Fruit fly (Drosophila melanogaster) whole organism, embryonic: ENCODE data around the gene RpS30.

Source experiments
- B-H2 ChIP-seq: fragments of 200-800 bp; sonication (Bioruptor generic); optimal IDR thresholded peaks from 2 replicates; lab custom pipeline; 2018; ENCODE audit warnings: missing biosample characterization, mild to moderate bottlenecking, missing genetic modification characterization
- Bgb ChIP-seq: fragments of 200-800 bp; sonication (Bioruptor generic); IDR thresholded peaks from 2 replicates; pipeline ENCODE4 v1.3.6; 2022; ENCODE audit warnings: missing biosample characterization, missing genetic modification characterization; ENCODE audit not compliant: partially characterized antibody
- CG10209 ChIP-seq: fragments of 200-800 bp; sonication (Bioruptor generic); optimal IDR thresholded peaks from 3 replicates; lab custom pipeline; 2017; ENCODE audit warnings: missing biosample characterization, mild to moderate bottlenecking, missing genetic modification characterization, missing genetic modification reagents
- CG10959 ChIP-seq: fragments of 200-800 bp; sonication (Bioruptor generic); IDR thresholded peaks from 2 replicates; pipeline ENCODE4 v1.3.6; 2022; ENCODE audit warnings: missing biosample characterization, missing genetic modification characterization
- CG10979 ChIP-seq: fragments of 200-800 bp; sonication (Bioruptor generic); optimal IDR thresholded peaks from 2 replicates; lab custom pipeline; 2018; ENCODE audit warnings: missing biosample characterization, mild to moderate bottlenecking, missing genetic modification characterization, moderate library complexity
- CG13123 ChIP-seq: fragments of 200-800 bp; sonication (Bioruptor generic); optimal IDR thresholded peaks from 2 replicates; lab custom pipeline; 2016; ENCODE audit warnings: missing biosample characterization, missing genetic modification characterization
- CG1602 ChIP-seq: fragments of 200-800 bp; sonication (Bioruptor generic); optimal IDR thresholded peaks from 3 replicates; lab custom pipeline; 2016; ENCODE audit warnings: missing biosample characterization, missing genetic modification characterization
- CG16779 ChIP-seq: fragments of 200-800 bp; sonication (Bioruptor generic); IDR thresholded peaks from 2 replicates; pipeline ENCODE4 v1.3.6; 2022; ENCODE audit warnings: missing biosample characterization, missing genetic modification characterization
- CG17612 ChIP-seq: fragments of 200-800 bp; sonication (Bioruptor generic); IDR thresholded peaks from 2 replicates; pipeline ENCODE4 v1.3.6; 2022; ENCODE audit warnings: missing biosample characterization, missing genetic modification characterization
- CG18262 ChIP-seq: fragments of 200-800 bp; optimal IDR thresholded peaks from 3 replicates; lab custom pipeline; 2019; ENCODE audit warnings: missing biosample characterization, mild to moderate bottlenecking, missing genetic modification characterization, moderate library complexity
- CG30020 ChIP-seq: fragments of 200-800 bp; optimal IDR thresholded peaks from 2 replicates; lab custom pipeline; 2019; ENCODE audit warnings: missing biosample characterization, mild to moderate bottlenecking, missing genetic modification characterization, moderate library complexity
- CG34376 ChIP-seq: fragments of 200-800 bp; sonication (Bioruptor generic); optimal IDR thresholded peaks from 2 replicates; lab custom pipeline; 2018; ENCODE audit warnings: missing biosample characterization, mild to moderate bottlenecking, missing genetic modification characterization
- CG3847 ChIP-seq: fragments of 200-800 bp; sonication (Bioruptor generic); IDR thresholded peaks from 2 replicates; pipeline ENCODE4 v1.3.6; 2022; ENCODE audit warnings: missing biosample characterization, missing genetic modification characterization
- CG4424 ChIP-seq: fragments of 200-800 bp; sonication (Bioruptor generic); optimal IDR thresholded peaks from 3 replicates; lab custom pipeline; 2016; ENCODE audit warnings: missing biosample characterization, missing genetic modification characterization
- CG6791 ChIP-seq: fragments of 200-800 bp; sonication (Bioruptor generic); IDR thresholded peaks from 3 replicates; pipeline ENCODE4 v1.3.6; 2022; ENCODE audit warnings: missing biosample characterization, missing genetic modification characterization; ENCODE audit not compliant: partially characterized antibody
- CG9817 ChIP-seq: fragments of 200-800 bp; sonication (Bioruptor generic); optimal IDR thresholded peaks from 2 replicates; lab custom pipeline; 2018; ENCODE audit warnings: missing biosample characterization, mild to moderate bottlenecking, missing genetic modification characterization, moderate library complexity
- CHES-1-like ChIP-seq: fragments of 200-800 bp; sonication (Bioruptor generic); optimal IDR thresholded peaks from 2 replicates; lab custom pipeline; 2016; ENCODE audit warnings: missing biosample characterization, missing genetic modification characterization
- Dip2 ChIP-seq: fragments of 200-800 bp; sonication (Bioruptor generic); IDR thresholded peaks from 2 replicates; pipeline ENCODE4 v1.3.6; 2022; ENCODE audit warnings: missing biosample characterization, missing genetic modification characterization
- Dref ChIP-seq: fragments of 200-800 bp; sonication (Bioruptor generic); IDR thresholded peaks from 2 replicates; pipeline ENCODE4 v1.3.6; 2022; ENCODE audit warnings: missing biosample characterization, missing genetic modification characterization
- E2f2 ChIP-seq: fragments of 200-800 bp; sonication (Bioruptor generic); IDR thresholded peaks from 2 replicates; pipeline ENCODE4 v1.3.6; 2022; ENCODE audit warnings: missing biosample characterization, missing genetic modification characterization
- GATAe ChIP-seq: fragments of 200-800 bp; sonication (Bioruptor generic); conservative IDR thresholded peaks from 2 replicates; pipeline ENCODE4 v1.3.6; 2022; ENCODE audit warnings: missing biosample characterization, missing genetic modification characterization
- HLH4C ChIP-seq: fragments of 200-800 bp; sonication (Bioruptor generic); IDR thresholded peaks from 3 replicates; pipeline ENCODE4 v1.3.6; 2022; ENCODE audit warnings: missing biosample characterization, missing genetic modification characterization; ENCODE audit not compliant: partially characterized antibody
- Hr39 ChIP-seq: fragments of >200 bp; optimal IDR thresholded peaks from 2 replicates; lab custom pipeline; 2017
- Hr51 ChIP-seq, 2 experiments: fragments of 200-800 bp; sonication (Bioruptor generic); optimal IDR thresholded peaks; 2 replicates in 1 of 2; 3 replicates in 1 of 2; lab custom pipeline; 2016 to 2018; ENCODE audit warnings: missing biosample characterization in 2 of 2, missing genetic modification characterization in 2 of 2, mild to moderate bottlenecking in 1 of 2, moderate library complexity in 1 of 2
- Lpt ChIP-seq: fragments of >200 bp; optimal IDR thresholded peaks from 2 replicates; lab custom pipeline; 2018; ENCODE audit warnings: missing biosample characterization, missing genetic modification characterization
- NC2β ChIP-seq: fragments of 200-800 bp; sonication (Bioruptor generic); optimal IDR thresholded peaks from 2 replicates; lab custom pipeline; 2016; ENCODE audit warnings: missing biosample characterization, missing genetic modification characterization
- Stat92E ChIP-seq, 3 experiments: fragments of >200 bp in 2 of 3; fragments of 200-800 bp in 1 of 3; sonication (Bioruptor generic) in 1 of 3; optimal IDR thresholded peaks; 2 replicates each; lab custom pipeline; 2017 to 2019; ENCODE audit warnings: missing biosample characterization in 3 of 3, missing genetic modification characterization in 3 of 3, mild to moderate bottlenecking in 1 of 3, moderate library complexity in 1 of 3
- YL-1 ChIP-seq: fragments of 200-800 bp; sonication (Bioruptor generic); optimal IDR thresholded peaks from 3 replicates; lab custom pipeline; 2017; ENCODE audit warnings: missing biosample characterization, mild to moderate bottlenecking, missing genetic modification characterization
- amos ChIP-seq: fragments of 200-800 bp; sonication (Bioruptor generic); IDR thresholded peaks from 2 replicates; pipeline ENCODE4 v1.3.6; 2022; ENCODE audit warnings: missing biosample characterization, missing genetic modification characterization; ENCODE audit not compliant: partially characterized antibody
- ash1 ChIP-seq: fragments of 200-800 bp; sonication (Bioruptor generic); optimal IDR thresholded peaks from 2 replicates; lab custom pipeline; 2018; ENCODE audit warnings: missing biosample characterization, mild to moderate bottlenecking, missing genetic modification characterization
- br ChIP-seq: fragments of >200 bp; optimal IDR thresholded peaks from 2 replicates; lab custom pipeline; 2017
- chn ChIP-seq: fragments of 200-800 bp; sonication (Bioruptor generic); optimal IDR thresholded peaks from 2 replicates; lab custom pipeline; 2016; ENCODE audit warnings: missing biosample characterization, missing genetic modification characterization
- danr ChIP-seq: fragments of 200-800 bp; sonication (Bioruptor generic); IDR thresholded peaks from 2 replicates; pipeline ENCODE4 v1.3.6; 2022; ENCODE audit warnings: missing biosample characterization, missing genetic modification characterization
- exex ChIP-seq: fragments of 200-800 bp; sonication (Bioruptor generic); optimal IDR thresholded peaks from 4 replicates; lab custom pipeline; 2018; ENCODE audit warnings: missing biosample characterization, mild to moderate bottlenecking, missing genetic modification characterization, moderate library complexity
- jing ChIP-seq: fragments of 200-800 bp; sonication (Bioruptor generic); optimal IDR thresholded peaks from 2 replicates; lab custom pipeline; 2018; ENCODE audit warnings: missing biosample characterization, mild to moderate bottlenecking, missing genetic modification characterization
- lilli ChIP-seq: fragments of 200-800 bp; sonication (Bioruptor generic); optimal IDR thresholded peaks from 3 replicates; lab custom pipeline; 2016; ENCODE audit warnings: missing biosample characterization, missing genetic modification characterization
- nmo ChIP-seq: fragments of 200-800 bp; sonication (Bioruptor generic); optimal IDR thresholded peaks from 2 replicates; lab custom pipeline; 2018; ENCODE audit warnings: missing biosample characterization, mild to moderate bottlenecking, missing genetic modification characterization, moderate library complexity
- onecut ChIP-seq: fragments of 200-800 bp; sonication (Bioruptor generic); IDR thresholded peaks from 2 replicates; pipeline ENCODE4 v1.3.6; 2022; ENCODE audit warnings: missing biosample characterization, missing genetic modification characterization
- pita ChIP-seq: fragments of 200-800 bp; sonication (Bioruptor generic); optimal IDR thresholded peaks from 2 replicates; lab custom pipeline; 2017; ENCODE audit warnings: missing biosample characterization, mild to moderate bottlenecking, missing genetic modification characterization
- scrt ChIP-seq: fragments of 200-800 bp; sonication (Bioruptor generic); optimal IDR thresholded peaks from 2 replicates; lab custom pipeline; 2018; ENCODE audit warnings: missing biosample characterization, mild to moderate bottlenecking, missing genetic modification characterization, moderate library complexity
- sens ChIP-seq: fragments of 200-800 bp; sonication (Bioruptor generic); peaks from one replicate; lab custom pipeline; 2016; ENCODE audit warnings: missing biosample characterization, missing genetic modification characterization
- slp2 ChIP-seq: fragments of 200-800 bp; sonication (Bioruptor generic); optimal IDR thresholded peaks from 2 replicates; lab custom pipeline; 2016; ENCODE audit warnings: missing biosample characterization, missing genetic modification characterization
- sob ChIP-seq: fragments of 200-800 bp; sonication (Bioruptor generic); IDR thresholded peaks from 2 replicates; pipeline ENCODE4 v1.3.6; 2022; ENCODE audit warnings: missing biosample characterization, missing genetic modification characterization
- stwl ChIP-seq: fragments of 200-800 bp; sonication (Bioruptor generic); optimal IDR thresholded peaks from 3 replicates; lab custom pipeline; 2018; ENCODE audit warnings: missing biosample characterization, mild to moderate bottlenecking, missing genetic modification characterization, moderate library complexity
- sug ChIP-seq: fragments of 200-800 bp; optimal IDR thresholded peaks from 2 replicates; lab custom pipeline; 2019; ENCODE audit warnings: missing biosample characterization, mild to moderate bottlenecking, missing genetic modification characterization, moderate library complexity
- tgo ChIP-seq: fragments of 200-800 bp; sonication (Bioruptor generic); IDR thresholded peaks from 3 replicates; pipeline ENCODE4 v1.3.6; 2022; ENCODE audit warnings: missing biosample characterization, missing genetic modification characterization
- trh ChIP-seq: fragments of 200-800 bp; sonication (Bioruptor generic); optimal IDR thresholded peaks from 2 replicates; lab custom pipeline; 2016; ENCODE audit warnings: missing biosample characterization, missing genetic modification characterization
- unc-4 ChIP-seq: fragments of 200-800 bp; sonication (Bioruptor generic); IDR thresholded peaks from 2 replicates; pipeline ENCODE4 v1.3.6; 2022; ENCODE audit warnings: missing biosample characterization, missing genetic modification characterization; ENCODE audit not compliant: partially characterized antibody
- vnd ChIP-seq: fragments of 200-800 bp; sonication (Bioruptor generic); IDR thresholded peaks from 3 replicates; pipeline ENCODE4 v1.3.6; 2022; ENCODE audit warnings: missing biosample characterization, missing genetic modification characterization; ENCODE audit not compliant: partially characterized antibody
- wdn ChIP-seq: fragments of 200-800 bp; sonication (Bioruptor generic); IDR thresholded peaks from 2 replicates; pipeline ENCODE4 v1.3.6; 2022; ENCODE audit warnings: missing biosample characterization, missing genetic modification characterization
- wor ChIP-seq: fragments of 200-800 bp; sonication (Bioruptor generic); IDR thresholded peaks from 2 replicates; pipeline ENCODE4 v1.3.6; 2022; ENCODE audit warnings: missing biosample characterization, missing genetic modification characterization

RpS30 gene

dm6 chr3R:20850395-20851039 is at the start of gene RpS30 (continued):
- TF ChIP-seq tgo (GFP tag; lab: Robert Waterston, UW) (no peak), exex (peak; percentile 1), Dref (peak; percentile 100), CG10979 (tag; lab: Kevin White, UChicago) (peak; percentile 11), wdn (GFP tag; lab: Robert Waterston, UW) (no peak), Lpt (GFP tag; lab: Kevin White, UChicago) (no peak), CG18262 (tag; lab: Kevin White, UChicago) (peak; percentile 40), CG30020 (tag; lab: Kevin White, UChicago) (peak; percentile 55), danr (GFP tag; lab: Robert Waterston, UW) (no peak), nmo (GFP tag; lab: Kevin White, UChicago) (peak; percentile 72), ash1 (GFP tag; lab: Kevin White, UChicago) (no peak), NC2β (GFP tag; lab: Kevin White, UChicago) (peak; percentile 76), unc-4 (GFP tag; lab: Robert Waterston, UW) (peak; percentile 98), sob (GFP tag; lab: Robert Waterston, UW) (peak; percentile 69), pita (GFP tag; lab: Kevin White, UChicago) (no peak), CG10209 (peak; percentile 9), slp2 (GFP tag; lab: Kevin White, UChicago) (peak; percentile 15), onecut (GFP tag; lab: Robert Waterston, UW) (peak; percentile 69), CG3847 (GFP tag; lab: Robert Waterston, UW) (peak; percentile 71), Bgb (GFP tag; lab: Robert Waterston, UW) (peak; percentile 98), jing (no peak), CG16779 (GFP tag; lab: Robert Waterston, UW) (0 out of 2 replicates have a peak, but pooled peaks have one; percentile 10), Hr39 (lab: Kevin White, UChicago) (no peak), B-H2 (GFP tag; lab: Kevin White, UChicago) (peak; percentile 65), CG17612 (GFP tag; lab: Robert Waterston, UW) (no peak), CG34376 (GFP tag; lab: Kevin White, UChicago) (peak; percentile 44), chn (no peak), HLH4C (GFP tag; lab: Robert Waterston, UW) (peak; percentile 96), CG10959 (no peak), Stat92E (GFP tag; optimal IDR thresholded peaks at IDR 0.05; lab: Kevin White, UChicago) (no peak), YL-1 (peak; percentile 97), E2f2 (peak; percentile 61), CG6791 (GFP tag; lab: Robert Waterston, UW) (peak; percentile 97), wor (no peak), CG4424 (GFP tag; lab: Kevin White, UChicago) (peak; percentile 3), br (lab: Kevin White, UChicago) (no peak), stwl (tag; lab: Kevin White, UChicago) (peak; percentile 97), CG1602 (GFP tag; lab: Kevin White, UChicago) (no peak), trh (GFP tag; lab: Kevin White, UChicago) (no peak), CHES-1-like (GFP tag; lab: Kevin White, UChicago) (peak; percentile 57), sug (tag; lab: Kevin White, UChicago) (peak; percentile 60), CG13123 (GFP tag; lab: Kevin White, UChicago) (no peak), GATAe (GFP tag; lab: Robert Waterston, UW) (no peak), CG9817 (tag; lab: Kevin White, UChicago) (peak; percentile 42), lilli (GFP tag; lab: Kevin White, UChicago) (peak; percentile 56), scrt (GFP tag; lab: Kevin White, UChicago) (peak; percentile 12), vnd (GFP tag; lab: Robert Waterston, UW) (peak; percentile 94), Dip2 (GFP tag; lab: Robert Waterston, UW) (no peak), amos (peak; percentile 98), sens (GFP tag; lab: Kevin White, UChicago) (peak; percentile 65), Hr51 (GFP tag; optimal IDR thresholded peaks at IDR 0.05; lab: Kevin White, UChicago) (peak in 1 of 2 experiments; percentile 33)
